Fruit fly (Drosophila melanogaster) whole organism, embryonic: Measurements from ENCODE around the gene CG2772.

Experiments
- BEAF-32 ChIP-seq: fragments of 200-800 bp; sonication (Bioruptor generic); optimal IDR thresholded peaks from 3 replicates; lab custom pipeline; 2017; ENCODE audit warnings: missing biosample characterization, missing genetic modification characterization, mild to moderate bottlenecking, moderate library complexity, missing genetic modification reagents
- Bgb ChIP-seq: fragments of 200-800 bp; sonication (Bioruptor generic); IDR thresholded peaks from 2 replicates; pipeline ENCODE4 v1.3.6; 2022; ENCODE audit warnings: missing biosample characterization, missing genetic modification characterization; ENCODE audit not compliant: partially characterized antibody
- Bteb2 ChIP-seq: fragments of 200-800 bp; sonication (Bioruptor generic); optimal IDR thresholded peaks from 2 replicates; lab custom pipeline; 2016; ENCODE audit warnings: missing biosample characterization, missing genetic modification characterization
- CG10431 ChIP-seq: fragments of 200-800 bp; sonication (Bioruptor generic); optimal IDR thresholded peaks from 3 replicates; lab custom pipeline; 2018; ENCODE audit warnings: missing biosample characterization, mild to moderate bottlenecking, missing genetic modification characterization
- CG11695 ChIP-seq: fragments of 200-800 bp; sonication (Bioruptor generic); IDR thresholded peaks from 3 replicates; pipeline ENCODE4 v1.3.6; 2022; ENCODE audit warnings: missing biosample characterization, missing genetic modification characterization
- CG12391 ChIP-seq: fragments of 200-800 bp; sonication (Bioruptor generic); optimal IDR thresholded peaks from 3 replicates; lab custom pipeline; 2018; ENCODE audit warnings: missing biosample characterization, mild to moderate bottlenecking, missing genetic modification characterization, moderate library complexity
- CG14710 ChIP-seq: fragments of 200-800 bp; sonication (Bioruptor generic); optimal IDR thresholded peaks from 3 replicates; lab custom pipeline; 2019; ENCODE audit warnings: missing biosample characterization, mild to moderate bottlenecking, missing genetic modification characterization, moderate library complexity
- CG15696 ChIP-seq: fragments of 200-800 bp; sonication (Bioruptor generic); optimal IDR thresholded peaks from 2 replicates; lab custom pipeline; 2019; ENCODE audit warnings: missing biosample characterization, mild to moderate bottlenecking, missing genetic modification characterization, moderate library complexity
- CG17802 ChIP-seq: fragments of 200-800 bp; sonication (Bioruptor generic); optimal IDR thresholded peaks from 2 replicates; lab custom pipeline; 2018; ENCODE audit warnings: missing biosample characterization, mild to moderate bottlenecking, missing genetic modification characterization, moderate library complexity
- CG1832 ChIP-seq: fragments of 200-800 bp; sonication (Bioruptor generic); optimal IDR thresholded peaks from 2 replicates; lab custom pipeline; 2017; ENCODE audit warnings: missing biosample characterization, mild to moderate bottlenecking, missing genetic modification characterization, inconsistent platforms
- CG2116 ChIP-seq: fragments of 200-800 bp; sonication (Bioruptor generic); optimal IDR thresholded peaks from 3 replicates; lab custom pipeline; 2018; ENCODE audit warnings: missing biosample characterization, mild to moderate bottlenecking, missing genetic modification characterization
- CG30403 ChIP-seq: fragments of 200-800 bp; sonication (Bioruptor generic); optimal IDR thresholded peaks from 3 replicates; lab custom pipeline; 2016; ENCODE audit warnings: missing biosample characterization, missing genetic modification characterization
- CG3995 ChIP-seq: fragments of 200-800 bp; sonication (Bioruptor generic); optimal IDR thresholded peaks from 3 replicates; lab custom pipeline; 2016; ENCODE audit warnings: missing biosample characterization, missing genetic modification characterization
- CG42726 ChIP-seq: fragments of 200-800 bp; sonication (Bioruptor generic); IDR thresholded peaks from 2 replicates; pipeline ENCODE4 v1.3.6; 2022; ENCODE audit warnings: missing biosample characterization, missing genetic modification characterization; ENCODE audit not compliant: partially characterized antibody
- CG5180 ChIP-seq: fragments of 200-800 bp; sonication (Bioruptor generic); optimal IDR thresholded peaks from 3 replicates; lab custom pipeline; 2017; ENCODE audit warnings: missing biosample characterization, missing genetic modification characterization, mild to moderate bottlenecking, moderate library complexity, missing genetic modification reagents
- CG6854 ChIP-seq: fragments of 200-800 bp; sonication (Bioruptor generic); optimal IDR thresholded peaks from 3 replicates; lab custom pipeline; 2017; ENCODE audit warnings: missing biosample characterization, mild to moderate bottlenecking, missing genetic modification characterization
- CG7357 ChIP-seq: fragments of 200-800 bp; sonication (Bioruptor generic); IDR thresholded peaks from 3 replicates; pipeline ENCODE4 v1.3.6; 2022; ENCODE audit warnings: missing biosample characterization, missing genetic modification characterization
- CG7839 ChIP-seq: fragments of 200-800 bp; sonication (Bioruptor generic); optimal IDR thresholded peaks from 3 replicates; lab custom pipeline; 2018; ENCODE audit warnings: missing biosample characterization, mild to moderate bottlenecking, missing genetic modification characterization, moderate library complexity
- CG7928 ChIP-seq: fragments of 200-800 bp; sonication (Bioruptor generic); optimal IDR thresholded peaks from 2 replicates; lab custom pipeline; 2017; ENCODE audit warnings: missing biosample characterization, mild to moderate bottlenecking, missing genetic modification characterization
- Deaf1 ChIP-seq: fragments of 200-800 bp; optimal IDR thresholded peaks from 3 replicates; lab custom pipeline; 2019; ENCODE audit warnings: missing biosample characterization, mild to moderate bottlenecking, missing genetic modification characterization, moderate library complexity
- Drgx ChIP-seq: fragments of 200-800 bp; sonication (Bioruptor generic); IDR thresholded peaks from 2 replicates; pipeline ENCODE4 v1.3.6; 2022; ENCODE audit warnings: missing biosample characterization, missing genetic modification characterization
- Ets97D ChIP-seq: fragments of 200-800 bp; sonication (Bioruptor generic); optimal IDR thresholded peaks from 3 replicates; lab custom pipeline; 2016; ENCODE audit warnings: missing biosample characterization, missing genetic modification characterization
- Fer3 ChIP-seq: fragments of 200-800 bp; sonication (Bioruptor generic); optimal IDR thresholded peaks from 2 replicates; lab custom pipeline; 2018; ENCODE audit warnings: missing biosample characterization, mild to moderate bottlenecking, missing genetic modification characterization, moderate library complexity
- HLHmδ ChIP-seq: fragments of 200-800 bp; sonication (Bioruptor generic); optimal IDR thresholded peaks from 2 replicates; lab custom pipeline; 2018; ENCODE audit warnings: missing biosample characterization, mild to moderate bottlenecking, missing genetic modification characterization, moderate library complexity
- MBD-R2 ChIP-seq: fragments of 200-800 bp; sonication (Bioruptor generic); IDR thresholded peaks from 2 replicates; pipeline ENCODE4 v1.3.6; 2022; ENCODE audit warnings: missing biosample characterization, missing genetic modification characterization
- MESR4 ChIP-seq: fragments of 200-800 bp; sonication (Bioruptor generic); optimal IDR thresholded peaks from 2 replicates; lab custom pipeline; 2018; ENCODE audit warnings: missing biosample characterization, mild to moderate bottlenecking, missing genetic modification characterization, moderate library complexity
- Med ChIP-seq: fragments of 200-800 bp; sonication (Bioruptor generic); peaks from one replicate; lab custom pipeline; 2016; ENCODE audit warnings: missing biosample characterization, missing genetic modification characterization, mild to moderate bottlenecking, inconsistent platforms, moderate library complexity
- Mes4 ChIP-seq: fragments of 200-800 bp; sonication (Bioruptor generic); optimal IDR thresholded peaks from 2 replicates; lab custom pipeline; 2016; ENCODE audit warnings: missing biosample characterization, missing genetic modification characterization
- Nf-YC ChIP-seq: fragments of 200-800 bp; optimal IDR thresholded peaks from 3 replicates; lab custom pipeline; 2019; ENCODE audit warnings: missing biosample characterization, mild to moderate bottlenecking, missing genetic modification characterization, moderate library complexity
- ash1 ChIP-seq: fragments of 200-800 bp; sonication (Bioruptor generic); optimal IDR thresholded peaks from 2 replicates; lab custom pipeline; 2018; ENCODE audit warnings: missing biosample characterization, mild to moderate bottlenecking, missing genetic modification characterization
- chinmo ChIP-seq: fragments of 200-800 bp; sonication (Bioruptor generic); IDR thresholded peaks from 4 replicates; pipeline ENCODE4 v1.3.6; 2022; ENCODE audit warnings: missing biosample characterization, missing genetic modification characterization; ENCODE audit not compliant: partially characterized antibody
- da ChIP-seq: fragments of 200-800 bp; sonication (Bioruptor generic); optimal IDR thresholded peaks from 2 replicates; lab custom pipeline; 2016; ENCODE audit warnings: missing biosample characterization, missing genetic modification characterization
- en ChIP-seq: fragments of 200-800 bp; sonication (Bioruptor generic); optimal IDR thresholded peaks from 2 replicates; lab custom pipeline; 2016; ENCODE audit warnings: missing biosample characterization, missing genetic modification characterization
- hkb ChIP-seq, 2 experiments: fragments of 200-800 bp in 1 of 2; fragments of >200 bp in 1 of 2; sonication (Bioruptor generic) in 1 of 2; IDR thresholded peaks in 1 of 2; optimal IDR thresholded peaks in 1 of 2; 2 replicates each; pipeline versions ENCODE4 v1.3.6 to Lab custom; 2017 to 2022; ENCODE audit warnings: missing biosample characterization in 1 of 2, missing genetic modification characterization in 1 of 2
- kay ChIP-seq: fragments of 200-800 bp; sonication (Bioruptor generic); optimal IDR thresholded peaks from 2 replicates; lab custom pipeline; 2016; ENCODE audit warnings: missing biosample characterization, missing genetic modification characterization
- lab ChIP-seq: fragments of 200-800 bp; sonication (Bioruptor generic); optimal IDR thresholded peaks from 3 replicates; lab custom pipeline; 2017; ENCODE audit warnings: missing biosample characterization, missing genetic modification characterization, mild to moderate bottlenecking, moderate library complexity, missing genetic modification reagents
- mam ChIP-seq: fragments of 200-800 bp; sonication (Bioruptor generic); optimal IDR thresholded peaks from 3 replicates; lab custom pipeline; 2016; ENCODE audit warnings: missing biosample characterization, missing genetic modification characterization
- nerfin-1 ChIP-seq: fragments of 200-800 bp; sonication (Bioruptor generic); optimal IDR thresholded peaks from 3 replicates; lab custom pipeline; 2019; ENCODE audit warnings: missing biosample characterization, mild to moderate bottlenecking, missing genetic modification characterization, moderate library complexity
- nerfin-2 ChIP-seq: fragments of 200-800 bp; sonication (Bioruptor generic); IDR thresholded peaks from 2 replicates; pipeline ENCODE4 v1.3.6; 2022; ENCODE audit warnings: missing biosample characterization, missing genetic modification characterization; ENCODE audit not compliant: partially characterized antibody
- nom ChIP-seq: fragments of 200-800 bp; sonication (Bioruptor generic); optimal IDR thresholded peaks from 2 replicates; lab custom pipeline; 2017; ENCODE audit warnings: missing biosample characterization, missing genetic modification characterization, mild to moderate bottlenecking, moderate library complexity, missing genetic modification reagents
- org-1 ChIP-seq: fragments of 200-800 bp; sonication (Bioruptor generic); optimal IDR thresholded peaks from 2 replicates; lab custom pipeline; 2017; ENCODE audit warnings: missing biosample characterization, missing genetic modification characterization
- otp ChIP-seq: fragments of 200-800 bp; sonication (Bioruptor generic); IDR thresholded peaks from 3 replicates; pipeline ENCODE4, ENCODE4 v1.3.6; 2022; ENCODE audit warnings: missing biosample characterization, missing genetic modification characterization
- schlank ChIP-seq: fragments of 200-800 bp; sonication (Bioruptor generic); optimal IDR thresholded peaks from 2 replicates; lab custom pipeline; 2018; ENCODE audit warnings: missing biosample characterization, mild to moderate bottlenecking, missing genetic modification characterization
- tna ChIP-seq: fragments of 200-800 bp; sonication (Bioruptor generic); IDR thresholded peaks from 2 replicates; pipeline ENCODE4 v1.3.6; 2022; ENCODE audit warnings: missing biosample characterization, missing genetic modification characterization; ENCODE audit not compliant: partially characterized antibody
- twi ChIP-seq: fragments of 200-800 bp; optimal IDR thresholded peaks from 2 replicates; lab custom pipeline; 2019; ENCODE audit warnings: missing biosample characterization, mild to moderate bottlenecking, missing genetic modification characterization, moderate library complexity
- yki ChIP-seq: fragments of >200 bp; optimal IDR thresholded peaks from 3 replicates; lab custom pipeline; 2018
- z ChIP-seq: fragments of 200-800 bp; sonication (Bioruptor generic); IDR thresholded peaks from 3 replicates; pipeline ENCODE4 v1.3.6; 2022; ENCODE audit warnings: missing biosample characterization, missing genetic modification characterization
- zen ChIP-seq: fragments of 200-800 bp; sonication (Bioruptor generic); optimal IDR thresholded peaks from 3 replicates; lab custom pipeline; 2018; ENCODE audit warnings: missing biosample characterization, mild to moderate bottlenecking, missing genetic modification characterization, moderate library complexity

The CG2772 gene

dm6 chr2L:3465918-3466727, 20.3 kb downstream of the CG2772 start, which contains the start of the genes msl-2 and ND-PDSW (continued):
- TF ChIP-seq CG3995 (GFP tag; lab: Kevin White, UChicago) (peak; percentile 36), lab (GFP tag; lab: Kevin White, UChicago) (no peak), CG7357 (GFP tag; lab: Robert Waterston, UW) (peak; percentile 92), nerfin-1 (tag; lab: Kevin White, UChicago) (peak; percentile 19), CG2116 (peak; percentile 51), CG1832 (GFP tag; lab: Kevin White, UChicago) (no peak), MESR4 (GFP tag; lab: Kevin White, UChicago) (peak; percentile 37), da (no peak), hkb (optimal IDR thresholded peaks at IDR 0.05; lab: Kevin White, UChicago) (peak; percentile 64), hkb (GFP tag; IDR thresholded peaks at IDR 0.05; lab: Robert Waterston, UW) (no peak), nom (GFP tag; lab: Kevin White, UChicago) (no peak), nerfin-2 (no peak), yki (no peak), Ets97D (GFP tag; lab: Kevin White, UChicago) (peak; percentile 20), Drgx (0 out of 2 replicates have a peak, but pooled peaks have one; percentile 22), Nf-YC (tag; lab: Kevin White, UChicago) (no peak), ash1 (GFP tag; lab: Kevin White, UChicago) (no peak), CG7928 (GFP tag; lab: Kevin White, UChicago) (no peak), Mes4 (GFP tag; lab: Kevin White, UChicago) (no peak), Deaf1 (no peak), CG11695 (GFP tag; lab: Robert Waterston, UW) (no peak), schlank (no peak), CG42726 (peak; percentile 57; the same call in 1 of the 2 replicates), CG5180 (GFP tag; lab: Kevin White, UChicago) (no peak), MBD-R2 (GFP tag; lab: Robert Waterston, UW) (peak; percentile 89), Med (GFP tag; lab: Kevin White, UChicago) (peak; percentile 80), BEAF-32 (GFP tag; lab: Kevin White, UChicago) (peak; percentile 42), zen (tag; lab: Kevin White, UChicago) (peak; percentile 41), tna (no peak), CG7839 (tag; lab: Kevin White, UChicago) (no peak), org-1 (no peak), Bgb (GFP tag; lab: Robert Waterston, UW) (peak; percentile 9; the same call in 1 of the 2 replicates), twi (tag; lab: Kevin White, UChicago) (no peak), otp (GFP tag; lab: Robert Waterston, UW) (no peak), kay (GFP tag; lab: Kevin White, UChicago) (no peak), z (no peak), HLHmδ (GFP tag; lab: Kevin White, UChicago) (peak; percentile 22), Bteb2 (no peak), en (no peak), chinmo (GFP tag; lab: Robert Waterston, UW) (0 out of 4 replicates have a peak, but pooled peaks have one; percentile 65), CG14710 (tag; lab: Kevin White, UChicago) (peak; percentile 82), CG6854 (GFP tag; lab: Kevin White, UChicago) (no peak), CG15696 (no peak), CG10431 (no peak), Fer3 (tag; lab: Kevin White, UChicago) (no peak), CG12391 (peak; percentile 12), CG30403 (GFP tag; lab: Kevin White, UChicago) (no peak), mam (no peak), CG17802 (tag; lab: Kevin White, UChicago) (peak; percentile 68)
